Worm (Caenorhabditis elegans) whole organism, mixed stage, embryonic: ENCODE measurements around the gene T06C10.3.

Experiments used
- M03D4.4 ChIP-seq: sonication (generic microtip); optimal IDR thresholded peaks from 2 replicates; lab custom pipeline; 2017; ENCODE audit warnings: mild to moderate bottlenecking, missing genetic modification characterization, missing compliant biosample characterization
- bed-3 ChIP-seq: fragments of 200-800 bp; sonication (Bioruptor generic); optimal IDR thresholded peaks from 3 replicates; lab custom pipeline; 2018; ENCODE audit warnings: mild to moderate bottlenecking, missing genetic modification characterization, moderate library complexity, missing compliant biosample characterization
- blmp-1 ChIP-seq: fragments of 150-350 bp; optimal IDR thresholded peaks from 2 replicates; lab custom pipeline; 2014; ENCODE audit warnings: missing biosample characterization, missing genetic modification characterization
- ceh-39 ChIP-seq: fragments of 150-350 bp; optimal IDR thresholded peaks from 2 replicates; lab custom pipeline; 2014; ENCODE audit warnings: missing biosample characterization, missing genetic modification characterization
- ceh-43 ChIP-seq: fragments of 200-800 bp; sonication (Bioruptor generic); optimal IDR thresholded peaks from 2 replicates; lab custom pipeline; 2018; ENCODE audit warnings: mild to moderate bottlenecking, missing genetic modification characterization, moderate library complexity, missing compliant biosample characterization
- ceh-83 ChIP-seq: fragments of 200-800 bp; sonication (Bioruptor generic); optimal IDR thresholded peaks from 2 replicates; lab custom pipeline; 2018; ENCODE audit warnings: mild to moderate bottlenecking, missing genetic modification characterization, missing compliant biosample characterization
- ces-1 ChIP-seq: fragments of 150-350 bp; optimal IDR thresholded peaks from 2 replicates; lab custom pipeline; 2014; ENCODE audit warnings: missing biosample characterization, missing genetic modification reagents, missing genetic modification characterization
- cnd-1 ChIP-seq: fragments of 200-800 bp; sonication (Bioruptor generic); optimal IDR thresholded peaks from 2 replicates; lab custom pipeline; 2018; ENCODE audit warnings: mild to moderate bottlenecking, missing genetic modification characterization, missing compliant biosample characterization
- drap-1 ChIP-seq: fragments of 200-800 bp; sonication (Bioruptor generic); optimal IDR thresholded peaks from 3 replicates; lab custom pipeline; 2018; ENCODE audit warnings: mild to moderate bottlenecking, missing genetic modification characterization, missing compliant biosample characterization
- elt-1 ChIP-seq: sonication (generic microtip); optimal IDR thresholded peaks from 2 replicates; lab custom pipeline; 2017; ENCODE audit warnings: missing genetic modification characterization, mild to moderate bottlenecking, missing compliant biosample characterization, antibody characterized with exemption, moderate library complexity, borderline replicate concordance; ENCODE audit not compliant: insufficient read depth
- elt-3 ChIP-seq: fragments of 150-350 bp; optimal IDR thresholded peaks from 2 replicates; lab custom pipeline; 2014; ENCODE audit warnings: missing biosample characterization, missing genetic modification characterization
- flh-1 ChIP-seq: fragments of 200-800 bp; sonication (Bioruptor generic); optimal IDR thresholded peaks from 2 replicates; lab custom pipeline; 2018; ENCODE audit warnings: mild to moderate bottlenecking, missing genetic modification characterization, moderate library complexity, missing compliant biosample characterization
- ham-2 ChIP-seq: fragments of 200-800 bp; sonication (Bioruptor generic); optimal IDR thresholded peaks from 2 replicates; lab custom pipeline; 2018; ENCODE audit warnings: mild to moderate bottlenecking, missing genetic modification characterization, missing compliant biosample characterization
- hlh-1 ChIP-seq: fragments of 150-350 bp; optimal IDR thresholded peaks from 2 replicates; lab custom pipeline; 2014; ENCODE audit warnings: missing biosample characterization, missing genetic modification reagents, missing genetic modification characterization
- lin-13 ChIP-seq: fragments of 150-350 bp; optimal IDR thresholded peaks from 2 replicates; lab custom pipeline; 2014; ENCODE audit warnings: missing biosample characterization, missing genetic modification characterization
- lin-32 ChIP-seq: fragments of 200-800 bp; sonication (Bioruptor generic); optimal IDR thresholded peaks from 2 replicates; lab custom pipeline; 2018; ENCODE audit warnings: mild to moderate bottlenecking, missing genetic modification characterization, missing compliant biosample characterization
- lsy-2 ChIP-seq: fragments of 150-350 bp; optimal IDR thresholded peaks from 2 replicates; lab custom pipeline; 2014; ENCODE audit warnings: missing biosample characterization, missing genetic modification characterization
- mab-5 ChIP-seq: fragments of 150-350 bp; optimal IDR thresholded peaks from 2 replicates; lab custom pipeline; 2014; ENCODE audit warnings: missing biosample characterization, missing genetic modification characterization
- mep-1 ChIP-seq: fragments of 150-350 bp; optimal IDR thresholded peaks from 2 replicates; lab custom pipeline; 2017; ENCODE audit warnings: missing biosample characterization, missing genetic modification reagents, missing genetic modification characterization, inconsistent platforms
- mls-2 ChIP-seq: sonication (generic microtip); optimal IDR thresholded peaks from 2 replicates; lab custom pipeline; 2016; ENCODE audit warnings: mild to moderate bottlenecking, missing genetic modification characterization, moderate library complexity, missing compliant biosample characterization
- nhr-12 ChIP-seq: fragments of 150-350 bp; optimal IDR thresholded peaks from 2 replicates; lab custom pipeline; 2014; ENCODE audit warnings: missing biosample characterization, missing genetic modification characterization
- nhr-2 ChIP-seq: fragments of 150-350 bp; optimal IDR thresholded peaks from 2 replicates; lab custom pipeline; 2014; ENCODE audit warnings: missing biosample characterization, missing genetic modification characterization
- nhr-237 ChIP-seq: fragments of 150-350 bp; optimal IDR thresholded peaks from 2 replicates; lab custom pipeline; 2014; ENCODE audit warnings: missing biosample characterization, missing genetic modification characterization
- nhr-28 ChIP-seq: fragments of 150-350 bp; optimal IDR thresholded peaks from 2 replicates; lab custom pipeline; 2014; ENCODE audit warnings: missing biosample characterization, missing genetic modification characterization
- nhr-76 ChIP-seq: sonication (generic microtip); optimal IDR thresholded peaks from 2 replicates; lab custom pipeline; 2017; ENCODE audit warnings: missing biosample characterization, missing genetic modification characterization
- pha-4 ChIP-seq: fragments of 150-350 bp; optimal IDR thresholded peaks from 2 replicates; lab custom pipeline; 2018; ENCODE audit warnings: missing biosample characterization, missing genetic modification reagents, missing genetic modification characterization
- sem-2 ChIP-seq: fragments of 200-800 bp; sonication (Bioruptor generic); optimal IDR thresholded peaks from 2 replicates; lab custom pipeline; 2018; ENCODE audit warnings: mild to moderate bottlenecking, missing genetic modification characterization, missing compliant biosample characterization
- snpc-4 ChIP-seq: fragments of 150-350 bp; optimal IDR thresholded peaks from 2 replicates; lab custom pipeline; 2014; ENCODE audit warnings: missing biosample characterization, missing genetic modification characterization
- sptf-1 ChIP-seq: sonication (generic microtip); optimal IDR thresholded peaks from 2 replicates; lab custom pipeline; 2017; ENCODE audit warnings: mild to moderate bottlenecking, missing genetic modification characterization, moderate library complexity, missing compliant biosample characterization
- unc-120 ChIP-seq: sonication (generic microtip); optimal IDR thresholded peaks from 2 replicates; lab custom pipeline; 2017; ENCODE audit warnings: missing genetic modification characterization, missing compliant biosample characterization; ENCODE audit not compliant: poor library complexity, severe bottlenecking
- unc-39 ChIP-seq: fragments of 150-350 bp; optimal IDR thresholded peaks from 2 replicates; lab custom pipeline; 2014; ENCODE audit warnings: missing biosample characterization, missing genetic modification characterization
- unc-62 ChIP-seq: fragments of 150-350 bp; optimal IDR thresholded peaks from 2 replicates; lab custom pipeline; 2014; ENCODE audit warnings: missing biosample characterization, missing genetic modification reagents, missing genetic modification characterization
- zip-8 ChIP-seq: fragments of 150-350 bp; optimal IDR thresholded peaks from 2 replicates; lab custom pipeline; 2014; ENCODE audit warnings: missing biosample characterization, missing genetic modification characterization
- ztf-11 ChIP-seq: fragments of 150-350 bp; optimal IDR thresholded peaks from 2 replicates; lab custom pipeline; 2014; ENCODE audit warnings: missing biosample characterization, missing genetic modification characterization

Gene T06C10.3

ce11 chrIV:7881726-7882125 lies 11.2 kb downstream of the T06C10.3 start, which contains the start of gene atic-1:
atic-1 (plus strand) TSS chrIV:7882026.
- no peak for TF ChIP-seq bed-3 (GFP tag; lab: Kevin White, UChicago)
- no peak for TF ChIP-seq hlh-1
- no peak for TF ChIP-seq unc-62 (GFP tag; lab: Kevin White, UChicago)
- no peak for TF ChIP-seq lsy-2 (tag; lab: Kevin White, UChicago)
- TF ChIP-seq nhr-76 (tag; lab: Kevin White, UChicago), result no peak
- no peak for TF ChIP-seq mls-2 (tag; lab: Kevin White, UChicago)

DNA sequence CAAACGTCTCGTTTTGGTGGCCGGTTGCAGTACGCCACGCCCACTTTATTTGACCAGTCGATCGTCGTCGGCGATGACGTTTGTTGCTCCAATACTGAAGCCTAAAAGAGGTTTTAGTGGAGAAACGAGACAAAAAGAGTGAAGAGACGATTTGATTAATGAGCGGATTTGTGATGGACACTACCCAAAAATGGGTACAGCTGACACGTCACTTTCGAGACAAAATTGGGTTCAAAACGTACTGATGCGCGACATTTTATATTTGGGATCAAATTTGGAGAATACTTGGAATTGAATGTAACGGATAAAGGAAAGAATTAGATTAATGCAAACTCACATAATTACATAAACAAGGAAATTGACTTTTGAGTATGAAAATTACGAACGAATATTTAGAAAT lies 26.9 kb downstream of the T06C10.3 start, which contains the start of gene ilys-4:
Gene ilys-4 (minus strand): TSS at position 101 of the 400 bp plus-strand sequence.
- no peak for TF ChIP-seq unc-39
- no peak for TF ChIP-seq nhr-2 (tag; lab: Kevin White, UChicago)
- no peak for TF ChIP-seq ham-2
- no peak for TF ChIP-seq cnd-1
- no peak for TF ChIP-seq ceh-83 (GFP tag; lab: Kevin White, UChicago)
- TF ChIP-seq elt-1, result no peak

ce11 chrIV:7897953-7898352 lies 27.4 kb downstream of the T06C10.3 start:
- TF ChIP-seq zip-8 (tag; lab: Kevin White, UChicago), result peak; percentile 96
- TF ChIP-seq ham-2, result no peak
- no peak for TF ChIP-seq drap-1 (GFP tag; lab: Kevin White, UChicago)

ce11 chrIV:7898489-7898888 lies 27.9 kb downstream of the T06C10.3 start:
- TF ChIP-seq unc-62 (GFP tag; lab: Kevin White, UChicago), result no peak
- TF ChIP-seq elt-1, result no peak
- TF ChIP-seq blmp-1 (tag; lab: Kevin White, UChicago), result no peak
- TF ChIP-seq unc-120, result no peak

- TF ChIP-seq unc-120 (peak; percentile 25), mep-1 (tag; lab: Kevin White, UChicago) (peak; percentile 71), pha-4 (tag; lab: Kevin White, UChicago) (peak; percentile 37), ces-1 (peak; percentile 49), cnd-1 (no peak), lsy-2 (tag; lab: Kevin White, UChicago) (peak; percentile 96), sptf-1 (tag; lab: Kevin White, UChicago) (no peak), nhr-237 (tag; lab: Kevin White, UChicago) (peak; percentile 55)
Observed at ce11 chrIV:7902221-7902904, 31.8 kb downstream of the T06C10.3 start, which contains the start of gene arp-11. arp-11 (minus strand) TSS chrIV:7902271.

DNA sequence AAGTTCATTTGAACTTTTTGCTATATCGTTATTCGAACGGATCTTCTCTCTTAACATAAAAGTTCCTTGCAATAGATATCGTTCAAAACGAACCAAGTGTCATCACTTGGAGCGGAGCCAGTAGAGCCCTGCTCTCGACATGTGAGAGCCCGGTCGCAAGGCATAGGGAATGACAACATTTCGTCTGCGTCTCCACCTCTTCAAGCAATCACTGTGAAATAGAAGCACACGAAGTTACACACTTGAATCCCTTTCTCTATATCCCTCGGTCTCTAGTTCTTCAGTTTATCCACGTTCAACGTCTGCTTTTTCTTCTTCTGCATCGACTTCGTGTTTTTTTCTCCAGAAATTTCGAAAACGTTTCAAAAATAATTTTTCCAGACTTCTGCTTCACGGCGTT lies 32.8 kb downstream of the T06C10.3 start, which contains the start of gene C49H3.6:
Gene C49H3.6 (plus strand): TSS at position 380 of the 400 bp plus-strand sequence.
- TF ChIP-seq M03D4.4 (tag; lab: Kevin White, UChicago), result no peak
- no peak for TF ChIP-seq sem-2 (GFP tag; lab: Kevin White, UChicago)
- no peak for TF ChIP-seq sptf-1 (tag; lab: Kevin White, UChicago)
- TF ChIP-seq pha-4 (tag; lab: Kevin White, UChicago), result no peak
- TF ChIP-seq blmp-1 (tag; lab: Kevin White, UChicago), result no peak
- TF ChIP-seq ceh-83 (GFP tag; lab: Kevin White, UChicago), result no peak
- TF ChIP-seq nhr-76 (tag; lab: Kevin White, UChicago), result no peak
- peak; percentile 30 for TF ChIP-seq hlh-1
- TF ChIP-seq mab-5 (tag; lab: Kevin White, UChicago), result no peak
- TF ChIP-seq snpc-4 (tag; lab: Kevin White, UChicago), result no peak
- TF ChIP-seq ces-1, result peak; percentile 52

- TF ChIP-seq ham-2 (no peak), lsy-2 (tag; lab: Kevin White, UChicago) (no peak), elt-3 (tag; lab: Kevin White, UChicago) (no peak), hlh-1 (no peak), lin-32 (GFP tag; lab: Kevin White, UChicago) (no peak), flh-1 (GFP tag; lab: Kevin White, UChicago) (no peak), mab-5 (tag; lab: Kevin White, UChicago) (no peak), ceh-43 (GFP tag; lab: Kevin White, UChicago) (no peak), pha-4 (tag; lab: Kevin White, UChicago) (no peak), nhr-12 (tag; lab: Kevin White, UChicago) (no peak), nhr-2 (tag; lab: Kevin White, UChicago) (no peak), mep-1 (tag; lab: Kevin White, UChicago) (no peak), nhr-28 (tag; lab: Kevin White, UChicago) (no peak), ceh-39 (tag; lab: Kevin White, UChicago) (no peak), ztf-11 (no peak), unc-120 (no peak), elt-1 (no peak), lin-13 (tag; lab: Kevin White, UChicago) (no peak), zip-8 (tag; lab: Kevin White, UChicago) (no peak), ceh-83 (GFP tag; lab: Kevin White, UChicago) (no peak)
Observed at ce11 chrIV:7906643-7907042, 36.1 kb downstream of the T06C10.3 start.
